Worm (Caenorhabditis elegans) whole organism, L4/young adult: ENCODE data around the gene F53F1.4.

ENCODE experiments used
- W03F9.2 ChIP-seq: fragments of 150-350 bp; optimal IDR thresholded peaks from 2 replicates; lab custom pipeline; 2014; ENCODE audit warnings: missing biosample characterization, missing genetic modification characterization
- dao-5 ChIP-seq: sonication (generic microtip); optimal IDR thresholded peaks from 2 replicates; lab custom pipeline; 2016; ENCODE audit warnings: missing genotype, missing genetic modification characterization, moderate library complexity, missing compliant biosample characterization
- him-1 ChIP-seq: sonication (generic microtip); optimal IDR thresholded peaks from 2 replicates; lab custom pipeline; 2016; ENCODE audit warnings: missing genotype, missing genetic modification reagents, missing genetic modification characterization, missing compliant biosample characterization

- TF ChIP-seq dao-5 (tag; lab: Kevin White, UChicago) (no peak), him-1 (tag; lab: Kevin White, UChicago) (no peak), W03F9.2 (tag; lab: Kevin White, UChicago) (no peak)
These were observed 8.4 kb upstream of the F53F1.4 start for ce11 chrV:13402524-13402923.
